Fruit fly (Drosophila melanogaster) whole organism, embryonic: ENCODE results near the gene Abi.
A peak's percentile ranks its signal among the peaks of the same experiment; 100 is the strongest.

Experiments used
- ATbp ChIP-seq: fragments of 200-800 bp; sonication (Bioruptor generic); optimal IDR thresholded peaks from 2 replicates; lab custom pipeline; 2017; ENCODE audit warnings: missing biosample characterization, mild to moderate bottlenecking, missing genetic modification characterization, missing genetic modification reagents
- Blimp-1 ChIP-seq: fragments of 200-800 bp; sonication (Bioruptor generic); optimal IDR thresholded peaks from 3 replicates; lab custom pipeline; 2018; ENCODE audit warnings: missing biosample characterization, missing genetic modification characterization, mild to moderate bottlenecking, moderate library complexity, missing genetic modification reagents
- CG10209 ChIP-seq: fragments of 200-800 bp; sonication (Bioruptor generic); optimal IDR thresholded peaks from 3 replicates; lab custom pipeline; 2017; ENCODE audit warnings: missing biosample characterization, mild to moderate bottlenecking, missing genetic modification characterization, missing genetic modification reagents
- CG10366 ChIP-seq: fragments of 200-800 bp; sonication (Bioruptor generic); IDR thresholded peaks from 2 replicates; pipeline ENCODE4 v1.3.6; 2022; ENCODE audit warnings: missing biosample characterization, missing genetic modification characterization
- CG10431 ChIP-seq: fragments of 200-800 bp; sonication (Bioruptor generic); optimal IDR thresholded peaks from 3 replicates; lab custom pipeline; 2018; ENCODE audit warnings: missing biosample characterization, mild to moderate bottlenecking, missing genetic modification characterization
- CG10462 ChIP-seq: fragments of 200-800 bp; sonication (Bioruptor generic); optimal IDR thresholded peaks from 2 replicates; lab custom pipeline; 2016; ENCODE audit warnings: missing biosample characterization, missing genetic modification characterization
- CG11247 ChIP-seq: fragments of 200-800 bp; sonication (Bioruptor generic); IDR thresholded peaks from 2 replicates; pipeline ENCODE4 v1.3.6; 2022; ENCODE audit warnings: missing biosample characterization, missing genetic modification characterization
- CG11504 ChIP-seq: fragments of 200-800 bp; sonication (Bioruptor generic); optimal IDR thresholded peaks from 3 replicates; lab custom pipeline; 2019; ENCODE audit warnings: missing biosample characterization, mild to moderate bottlenecking, missing genetic modification characterization, moderate library complexity
- CG11695 ChIP-seq: fragments of 200-800 bp; sonication (Bioruptor generic); IDR thresholded peaks from 3 replicates; pipeline ENCODE4 v1.3.6; 2022; ENCODE audit warnings: missing biosample characterization, missing genetic modification characterization
- CG11696 ChIP-seq: fragments of 200-800 bp; sonication (Bioruptor generic); IDR thresholded peaks from 2 replicates; pipeline ENCODE4 v1.3.6; 2022; ENCODE audit warnings: missing biosample characterization, missing genetic modification characterization
- CG13624 ChIP-seq: fragments of 200-800 bp; sonication (Bioruptor generic); optimal IDR thresholded peaks from 2 replicates; lab custom pipeline; 2016; ENCODE audit warnings: missing biosample characterization, missing genetic modification characterization
- CG14441 ChIP-seq: fragments of 200-800 bp; sonication (Bioruptor generic); IDR thresholded peaks from 2 replicates; pipeline ENCODE4 v1.3.6; 2022; ENCODE audit warnings: missing biosample characterization, missing genetic modification characterization
- CG15514 ChIP-seq: fragments of 200-800 bp; sonication (Bioruptor generic); optimal IDR thresholded peaks from 3 replicates; lab custom pipeline; 2017; ENCODE audit warnings: missing biosample characterization, missing genetic modification characterization, mild to moderate bottlenecking, moderate library complexity, missing genetic modification reagents
- CG18599 ChIP-seq: fragments of 200-800 bp; sonication (Bioruptor generic); optimal IDR thresholded peaks from 3 replicates; lab custom pipeline; 2017; ENCODE audit warnings: missing biosample characterization, missing genetic modification characterization, mild to moderate bottlenecking, moderate library complexity, missing genetic modification reagents
- CG2202 ChIP-seq: fragments of 200-800 bp; sonication (Bioruptor generic); optimal IDR thresholded peaks from 2 replicates; lab custom pipeline; 2018; ENCODE audit warnings: missing biosample characterization, mild to moderate bottlenecking, missing genetic modification characterization
- CG32532 ChIP-seq: fragments of 200-800 bp; sonication (Bioruptor generic); IDR thresholded peaks from 2 replicates; pipeline ENCODE4 v1.3.6; 2022; ENCODE audit warnings: missing biosample characterization, missing genetic modification characterization
- CG4404 ChIP-seq: fragments of 200-800 bp; sonication (Bioruptor generic); IDR thresholded peaks from 2 replicates; pipeline ENCODE4 v1.3.6; 2022; ENCODE audit warnings: missing biosample characterization, missing genetic modification characterization
- CG4730 ChIP-seq: fragments of 200-800 bp; sonication (Bioruptor generic); IDR thresholded peaks from 2 replicates; pipeline ENCODE4 v1.3.6; 2022; ENCODE audit warnings: missing biosample characterization, missing genetic modification characterization
- CG4820 ChIP-seq: fragments of 200-800 bp; sonication (Bioruptor generic); optimal IDR thresholded peaks from 3 replicates; lab custom pipeline; 2016; ENCODE audit warnings: missing biosample characterization, missing genetic modification characterization
- CG6689 ChIP-seq: fragments of 200-800 bp; sonication (Bioruptor generic); IDR thresholded peaks from 2 replicates; pipeline ENCODE4 v1.3.6; 2022; ENCODE audit warnings: missing biosample characterization, missing genetic modification characterization
- CG7963 ChIP-seq: fragments of 200-800 bp; sonication (Bioruptor generic); IDR thresholded peaks from 3 replicates; pipeline ENCODE4 v1.3.6; 2022; ENCODE audit warnings: missing biosample characterization, missing genetic modification characterization; ENCODE audit not compliant: partially characterized antibody
- CG7987 ChIP-seq: fragments of 200-800 bp; sonication (Bioruptor generic); optimal IDR thresholded peaks from 2 replicates; lab custom pipeline; 2018; ENCODE audit warnings: missing biosample characterization, mild to moderate bottlenecking, missing genetic modification characterization, moderate library complexity
- CG8924 ChIP-seq: fragments of 200-800 bp; optimal IDR thresholded peaks from 3 replicates; lab custom pipeline; 2019; ENCODE audit warnings: missing biosample characterization, mild to moderate bottlenecking, missing genetic modification characterization, moderate library complexity
- D19A ChIP-seq: fragments of 200-800 bp; optimal IDR thresholded peaks from 3 replicates; lab custom pipeline; 2019; ENCODE audit warnings: missing biosample characterization, mild to moderate bottlenecking, missing genetic modification characterization, moderate library complexity
- Dad ChIP-seq: fragments of 200-800 bp; sonication (Bioruptor generic); optimal IDR thresholded peaks from 3 replicates; lab custom pipeline; 2016; ENCODE audit warnings: missing biosample characterization, missing genetic modification characterization
- E2f1 ChIP-seq: fragments of 200-800 bp; sonication (Bioruptor generic); IDR thresholded peaks from 2 replicates; pipeline ENCODE4 v1.3.6; 2022; ENCODE audit warnings: missing biosample characterization, missing genetic modification characterization
- ERR ChIP-seq: fragments of 200-800 bp; sonication (Bioruptor generic); optimal IDR thresholded peaks from 2 replicates; lab custom pipeline; 2016; ENCODE audit warnings: missing biosample characterization, missing genetic modification characterization
- Gsc ChIP-seq: fragments of 200-800 bp; sonication (Bioruptor generic); IDR thresholded peaks from 2 replicates; pipeline ENCODE4 v1.3.6; 2022; ENCODE audit warnings: missing biosample characterization, missing genetic modification characterization
- HHEX ChIP-seq: fragments of 200-800 bp; sonication (Bioruptor generic); optimal IDR thresholded peaks from 3 replicates; lab custom pipeline; 2017; ENCODE audit warnings: missing biosample characterization, mild to moderate bottlenecking, missing genetic modification characterization, missing genetic modification reagents
- HLH3B ChIP-seq: fragments of 200-800 bp; sonication (Bioruptor generic); IDR thresholded peaks from 2 replicates; pipeline ENCODE4 v1.3.6; 2022; ENCODE audit warnings: missing biosample characterization, missing genetic modification characterization
- HmgD ChIP-seq: fragments of 200-800 bp; sonication (Bioruptor generic); optimal IDR thresholded peaks from 3 replicates; lab custom pipeline; 2016; ENCODE audit warnings: missing biosample characterization, missing genetic modification characterization
- Lhr ChIP-seq: fragments of 200-800 bp; sonication (Bioruptor generic); optimal IDR thresholded peaks from 3 replicates; lab custom pipeline; 2017; ENCODE audit warnings: mild to moderate bottlenecking, missing biosample characterization, missing genetic modification reagents, missing genetic modification characterization
- Meics ChIP-seq: fragments of 200-800 bp; sonication (Bioruptor generic); optimal IDR thresholded peaks from 2 replicates; lab custom pipeline; 2017; ENCODE audit warnings: missing biosample characterization, mild to moderate bottlenecking, missing genetic modification characterization
- Myb ChIP-seq: fragments of 200-800 bp; sonication (Bioruptor generic); optimal IDR thresholded peaks from 2 replicates; lab custom pipeline; 2016; ENCODE audit warnings: missing biosample characterization, missing genetic modification characterization
- Nf-YA ChIP-seq: fragments of 200-800 bp; sonication (Bioruptor generic); IDR thresholded peaks from 2 replicates; pipeline ENCODE4 v1.3.6; 2022; ENCODE audit warnings: missing biosample characterization, missing genetic modification characterization
- Sox102F ChIP-seq: fragments of 200-800 bp; sonication (Bioruptor generic); optimal IDR thresholded peaks from 2 replicates; lab custom pipeline; 2018; ENCODE audit warnings: missing biosample characterization, mild to moderate bottlenecking, missing genetic modification characterization, moderate library complexity
- Trl ChIP-seq, 3 experiments: fragments of >200 bp in 2 of 3; fragments of 200-800 bp in 1 of 3; sonication (Bioruptor generic) in 1 of 3; optimal IDR thresholded peaks; 2 replicates in 1 of 3; 3 replicates in 2 of 3; lab custom pipeline; 2016 to 2017; ENCODE audit warnings: missing biosample characterization in 1 of 3, missing genetic modification characterization in 1 of 3
- dmrt11E ChIP-seq: fragments of 200-800 bp; sonication (Bioruptor generic); optimal IDR thresholded peaks from 3 replicates; lab custom pipeline; 2018; ENCODE audit warnings: missing biosample characterization, mild to moderate bottlenecking, missing genetic modification characterization, moderate library complexity
- eyg ChIP-seq: fragments of 200-800 bp; sonication (Bioruptor generic); optimal IDR thresholded peaks from 3 replicates; lab custom pipeline; 2016; ENCODE audit warnings: missing biosample characterization, missing genetic modification characterization
- ftz-f1 ChIP-seq: fragments of 200-800 bp; sonication (Bioruptor generic); optimal IDR thresholded peaks from 2 replicates; lab custom pipeline; 2016; ENCODE audit warnings: missing biosample characterization, missing genetic modification characterization
- gem ChIP-seq: fragments of 200-800 bp; sonication (Bioruptor generic); optimal IDR thresholded peaks from 2 replicates; lab custom pipeline; 2019; ENCODE audit warnings: missing biosample characterization, mild to moderate bottlenecking, missing genetic modification characterization, moderate library complexity
- gfzf ChIP-seq: fragments of 200-800 bp; sonication (Bioruptor generic); optimal IDR thresholded peaks from 2 replicates; lab custom pipeline; 2016; ENCODE audit warnings: missing biosample characterization, mild to moderate bottlenecking, missing genetic modification characterization, moderate library complexity
- ham ChIP-seq: fragments of 200-800 bp; sonication (Bioruptor generic); IDR thresholded peaks from 2 replicates; pipeline ENCODE4 v1.3.6; 2022; ENCODE audit warnings: missing biosample characterization, missing genetic modification characterization
- hbn ChIP-seq: fragments of 200-800 bp; sonication (Bioruptor generic); IDR thresholded peaks from 2 replicates; pipeline ENCODE4 v1.3.6; 2022; ENCODE audit warnings: missing biosample characterization, missing genetic modification characterization; ENCODE audit not compliant: partially characterized antibody
- lab ChIP-seq: fragments of 200-800 bp; sonication (Bioruptor generic); optimal IDR thresholded peaks from 3 replicates; lab custom pipeline; 2017; ENCODE audit warnings: missing biosample characterization, missing genetic modification characterization, mild to moderate bottlenecking, moderate library complexity, missing genetic modification reagents
- lov ChIP-seq, 2 experiments: fragments of 200-800 bp in 1 of 2; fragments of >200 bp in 1 of 2; sonication (Bioruptor generic) in 1 of 2; IDR thresholded peaks in 1 of 2; optimal IDR thresholded peaks in 1 of 2; 2 replicates in 1 of 2; 3 replicates in 1 of 2; pipeline versions ENCODE4 v1.3.6 to Lab custom; 2017 to 2022; ENCODE audit warnings: missing biosample characterization in 1 of 2, missing genetic modification characterization in 1 of 2
- mam ChIP-seq: fragments of 200-800 bp; sonication (Bioruptor generic); optimal IDR thresholded peaks from 3 replicates; lab custom pipeline; 2016; ENCODE audit warnings: missing biosample characterization, missing genetic modification characterization
- nau ChIP-seq: fragments of 200-800 bp; sonication (Bioruptor generic); optimal IDR thresholded peaks from 3 replicates; lab custom pipeline; 2017; ENCODE audit warnings: missing biosample characterization, mild to moderate bottlenecking, missing genetic modification characterization, missing genetic modification reagents
- wor ChIP-seq: fragments of 200-800 bp; sonication (Bioruptor generic); IDR thresholded peaks from 2 replicates; pipeline ENCODE4 v1.3.6; 2022; ENCODE audit warnings: missing biosample characterization, missing genetic modification characterization

Gene Abi

DNA sequence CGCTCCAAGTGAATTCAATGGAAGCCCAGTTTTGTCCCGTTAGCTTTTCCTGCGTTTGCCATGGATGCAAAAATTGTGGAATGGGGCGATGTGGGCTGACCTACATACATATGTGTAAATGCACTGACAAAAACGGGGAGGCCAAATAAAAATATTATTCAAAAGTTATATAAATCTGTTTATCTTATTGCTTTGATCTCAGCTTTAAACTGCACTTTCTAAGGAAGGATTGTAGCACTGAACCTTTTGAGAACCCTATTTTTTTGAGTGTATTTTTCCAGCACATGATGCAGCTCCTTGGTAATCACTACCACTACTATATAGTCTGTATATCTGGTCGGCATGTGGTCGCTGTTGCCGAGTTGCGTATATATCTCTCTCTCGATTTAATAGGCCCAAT, 45.2 kb downstream of the Abi start (continued):
- TF ChIP-seq CG4730 (GFP tag; lab: Robert Waterston, UW) (no peak), CG15514 (peak; percentile 10), CG7963 (GFP tag; lab: Robert Waterston, UW) (no peak), Lhr (GFP tag; lab: Kevin White, UChicago) (no peak), ATbp (peak; percentile 31), Dad (GFP tag; lab: Kevin White, UChicago) (peak; percentile 17), Nf-YA (no peak), CG10209 (GFP tag; lab: Kevin White, UChicago) (peak; percentile 9), eyg (GFP tag; lab: Kevin White, UChicago) (no peak), CG4404 (GFP tag; lab: Robert Waterston, UW) (no peak), CG4820 (GFP tag; lab: Kevin White, UChicago) (peak; percentile 38), CG7987 (no peak), CG11247 (GFP tag; lab: Robert Waterston, UW) (peak; percentile 66; the same call in 1 of the 2 replicates), CG11504 (peak; percentile 73), CG10431 (GFP tag; lab: Kevin White, UChicago) (no peak), lov (optimal IDR thresholded peaks at IDR 0.05; lab: Kevin White, UChicago) (no peak), lov (GFP tag; IDR thresholded peaks at IDR 0.05; lab: Robert Waterston, UW) (no peak), CG6689 (GFP tag; lab: Robert Waterston, UW) (peak; percentile 44; the same call in 1 of the 2 replicates), CG13624 (GFP tag; lab: Kevin White, UChicago) (no peak), CG8924 (no peak), D19A (tag; lab: Kevin White, UChicago) (peak; percentile 28), HLH3B (GFP tag; lab: Robert Waterston, UW) (peak; percentile 68), ERR (GFP tag; lab: Kevin White, UChicago) (no peak), CG10462 (no peak), ftz-f1 (GFP tag; lab: Kevin White, UChicago) (no peak), lab (GFP tag; lab: Kevin White, UChicago) (peak; percentile 77), HHEX (peak; percentile 58), gem (tag; lab: Kevin White, UChicago) (peak; percentile 51), E2f1 (GFP tag; lab: Robert Waterston, UW) (peak; percentile 57; the same call in 1 of the 2 replicates), Sox102F (GFP tag; lab: Kevin White, UChicago) (peak; percentile 37), Blimp-1 (peak; percentile 50), ham (GFP tag; lab: Robert Waterston, UW) (0 out of 2 replicates have a peak, but pooled peaks have one; percentile 6), Gsc (GFP tag; lab: Robert Waterston, UW) (no peak), CG10366 (GFP tag; lab: Robert Waterston, UW) (peak; percentile 40; the same call in 1 of the 2 replicates), CG14441 (peak; percentile 68), CG18599 (peak; percentile 36), wor (no peak), CG2202 (tag; lab: Kevin White, UChicago) (no peak), gfzf (no peak), mam (GFP tag; lab: Kevin White, UChicago) (peak; percentile 3), Trl (optimal IDR thresholded peaks at IDR 0.05; lab: Kevin White, UChicago) (no peak), Trl (GFP tag; optimal IDR thresholded peaks at IDR 0.05; lab: Kevin White, UChicago) (no peak), dmrt11E (tag; lab: Kevin White, UChicago) (no peak), CG11695 (GFP tag; lab: Robert Waterston, UW) (peak; percentile 62; the same call in 1 of the 3 replicates), Meics (GFP tag; lab: Kevin White, UChicago) (peak; percentile 34), nau (GFP tag; lab: Kevin White, UChicago) (peak; percentile 26), hbn (GFP tag; lab: Robert Waterston, UW) (no peak), Myb (GFP tag; lab: Kevin White, UChicago) (no peak), CG32532 (GFP tag; lab: Robert Waterston, UW) (peak; percentile 63; the same call in 1 of the 2 replicates), CG11696 (GFP tag; lab: Robert Waterston, UW) (no peak), HmgD (GFP tag; lab: Kevin White, UChicago) (no peak)
